Fruit fly (Drosophila melanogaster) whole organism, embryonic: ENCODE data around the gene loqs.

Source experiments
- CG10959 ChIP-seq: fragments of 200-800 bp; sonication (Bioruptor generic); IDR thresholded peaks from 2 replicates; pipeline ENCODE4 v1.3.6; 2022; ENCODE audit warnings: missing biosample characterization, missing genetic modification characterization
- CG10979 ChIP-seq: fragments of 200-800 bp; sonication (Bioruptor generic); optimal IDR thresholded peaks from 2 replicates; lab custom pipeline; 2018; ENCODE audit warnings: missing biosample characterization, mild to moderate bottlenecking, missing genetic modification characterization, moderate library complexity
- CG11560 ChIP-seq: fragments of 200-800 bp; sonication (Bioruptor generic); IDR thresholded peaks from 3 replicates; pipeline ENCODE4 v1.3.6; 2022; ENCODE audit warnings: missing biosample characterization, missing genetic modification characterization
- CG11696 ChIP-seq: fragments of 200-800 bp; sonication (Bioruptor generic); IDR thresholded peaks from 2 replicates; pipeline ENCODE4 v1.3.6; 2022; ENCODE audit warnings: missing biosample characterization, missing genetic modification characterization
- CG12236 ChIP-seq: fragments of 200-800 bp; sonication (Bioruptor generic); optimal IDR thresholded peaks from 2 replicates; lab custom pipeline; 2016; ENCODE audit warnings: missing biosample characterization, missing genetic modification characterization
- CG1233 ChIP-seq: fragments of 200-800 bp; sonication (Bioruptor generic); optimal IDR thresholded peaks from 4 replicates; lab custom pipeline; 2018; ENCODE audit warnings: missing biosample characterization, mild to moderate bottlenecking, missing genetic modification characterization
- CG15479 ChIP-seq: fragments of 200-800 bp; sonication (Bioruptor generic); optimal IDR thresholded peaks from 3 replicates; lab custom pipeline; 2019; ENCODE audit warnings: missing biosample characterization, mild to moderate bottlenecking, missing genetic modification characterization, moderate library complexity
- CG17829 ChIP-seq: fragments of 200-800 bp; optimal IDR thresholded peaks from 2 replicates; lab custom pipeline; 2019; ENCODE audit warnings: missing biosample characterization, mild to moderate bottlenecking, missing genetic modification characterization, moderate library complexity
- CG2889 ChIP-seq: fragments of 200-800 bp; sonication (Bioruptor generic); IDR thresholded peaks from 3 replicates; pipeline ENCODE4 v1.3.6; 2022; ENCODE audit warnings: missing biosample characterization, missing genetic modification characterization
- CG30403 ChIP-seq: fragments of 200-800 bp; sonication (Bioruptor generic); optimal IDR thresholded peaks from 3 replicates; lab custom pipeline; 2016; ENCODE audit warnings: missing biosample characterization, missing genetic modification characterization
- CG32772 ChIP-seq: fragments of 200-800 bp; sonication (Bioruptor generic); IDR thresholded peaks from 2 replicates; pipeline ENCODE4 v1.3.6; 2022; ENCODE audit warnings: missing biosample characterization, missing genetic modification characterization
- CG34224 ChIP-seq: fragments of 200-800 bp; sonication (Bioruptor generic); IDR thresholded peaks from 3 replicates; pipeline ENCODE4 v1.3.6; 2022; ENCODE audit warnings: missing biosample characterization, missing genetic modification characterization; ENCODE audit not compliant: partially characterized antibody
- CG3995 ChIP-seq: fragments of 200-800 bp; sonication (Bioruptor generic); optimal IDR thresholded peaks from 3 replicates; lab custom pipeline; 2016; ENCODE audit warnings: missing biosample characterization, missing genetic modification characterization
- CG4328 ChIP-seq: fragments of 200-800 bp; sonication (Bioruptor generic); optimal IDR thresholded peaks from 3 replicates; lab custom pipeline; 2017; ENCODE audit warnings: missing biosample characterization, missing genetic modification reagents, missing genetic modification characterization
- CG4424 ChIP-seq: fragments of 200-800 bp; sonication (Bioruptor generic); optimal IDR thresholded peaks from 3 replicates; lab custom pipeline; 2016; ENCODE audit warnings: missing biosample characterization, missing genetic modification characterization
- CG6765 ChIP-seq: fragments of 200-800 bp; sonication (Bioruptor generic); optimal IDR thresholded peaks from 3 replicates; lab custom pipeline; 2017; ENCODE audit warnings: missing biosample characterization, mild to moderate bottlenecking, missing genetic modification characterization
- CG6791 ChIP-seq: fragments of 200-800 bp; sonication (Bioruptor generic); IDR thresholded peaks from 3 replicates; pipeline ENCODE4 v1.3.6; 2022; ENCODE audit warnings: missing biosample characterization, missing genetic modification characterization; ENCODE audit not compliant: partially characterized antibody
- CG6854 ChIP-seq: fragments of 200-800 bp; sonication (Bioruptor generic); optimal IDR thresholded peaks from 3 replicates; lab custom pipeline; 2017; ENCODE audit warnings: missing biosample characterization, mild to moderate bottlenecking, missing genetic modification characterization
- CG8089 ChIP-seq: fragments of 200-800 bp; sonication (Bioruptor generic); optimal IDR thresholded peaks from 3 replicates; lab custom pipeline; 2016; ENCODE audit warnings: missing biosample characterization, missing genetic modification characterization
- Doc2 ChIP-seq: fragments of 200-800 bp; sonication (Bioruptor generic); IDR thresholded peaks from 2 replicates; pipeline ENCODE4 v1.3.6; 2022; ENCODE audit warnings: missing biosample characterization, missing genetic modification characterization
- ERR ChIP-seq: fragments of 200-800 bp; sonication (Bioruptor generic); optimal IDR thresholded peaks from 2 replicates; lab custom pipeline; 2016; ENCODE audit warnings: missing biosample characterization, missing genetic modification characterization
- Ets97D ChIP-seq: fragments of 200-800 bp; sonication (Bioruptor generic); optimal IDR thresholded peaks from 3 replicates; lab custom pipeline; 2016; ENCODE audit warnings: missing biosample characterization, missing genetic modification characterization
- Fer3 ChIP-seq: fragments of 200-800 bp; sonication (Bioruptor generic); optimal IDR thresholded peaks from 2 replicates; lab custom pipeline; 2018; ENCODE audit warnings: missing biosample characterization, mild to moderate bottlenecking, missing genetic modification characterization, moderate library complexity
- H2.0 ChIP-seq: fragments of 200-800 bp; sonication (Bioruptor generic); IDR thresholded peaks from 2 replicates; pipeline ENCODE4 v1.3.6; 2022; ENCODE audit warnings: missing biosample characterization, missing genetic modification characterization
- MESR4 ChIP-seq: fragments of 200-800 bp; sonication (Bioruptor generic); optimal IDR thresholded peaks from 2 replicates; lab custom pipeline; 2018; ENCODE audit warnings: missing biosample characterization, mild to moderate bottlenecking, missing genetic modification characterization, moderate library complexity
- Mes4 ChIP-seq: fragments of 200-800 bp; sonication (Bioruptor generic); optimal IDR thresholded peaks from 2 replicates; lab custom pipeline; 2016; ENCODE audit warnings: missing biosample characterization, missing genetic modification characterization
- Opbp ChIP-seq: fragments of 200-800 bp; sonication (Bioruptor generic); IDR thresholded peaks from 3 replicates; pipeline ENCODE4 v1.3.6; 2022; ENCODE audit warnings: missing biosample characterization, missing genetic modification characterization; ENCODE audit not compliant: partially characterized antibody
- Vsx1 ChIP-seq: fragments of 200-800 bp; sonication (Bioruptor generic); optimal IDR thresholded peaks from 2 replicates; lab custom pipeline; 2017; ENCODE audit warnings: missing biosample characterization, mild to moderate bottlenecking, missing genetic modification characterization, missing genetic modification reagents
- abd-A ChIP-seq: fragments of 200-800 bp; sonication (Bioruptor generic); optimal IDR thresholded peaks from 3 replicates; lab custom pipeline; 2019; ENCODE audit warnings: missing biosample characterization, mild to moderate bottlenecking, missing genetic modification characterization, moderate library complexity
- amos ChIP-seq: fragments of 200-800 bp; sonication (Bioruptor generic); IDR thresholded peaks from 2 replicates; pipeline ENCODE4 v1.3.6; 2022; ENCODE audit warnings: missing biosample characterization, missing genetic modification characterization; ENCODE audit not compliant: partially characterized antibody
- chif ChIP-seq, 2 experiments: fragments of 200-800 bp; sonication (Bioruptor generic); optimal IDR thresholded peaks; 3 replicates each; lab custom pipeline; 2016; ENCODE audit warnings: missing biosample characterization in 2 of 2, missing genetic modification characterization in 2 of 2
- chm ChIP-seq: fragments of 200-800 bp; sonication (Bioruptor generic); IDR thresholded peaks from 2 replicates; pipeline ENCODE4 v1.3.6; 2022; ENCODE audit warnings: missing biosample characterization, missing genetic modification characterization
- cwo ChIP-seq: fragments of 200-800 bp; sonication (Bioruptor generic); optimal IDR thresholded peaks from 3 replicates; lab custom pipeline; 2017; ENCODE audit warnings: missing biosample characterization, missing genetic modification characterization, mild to moderate bottlenecking, moderate library complexity, missing genetic modification reagents
- dmrt11E ChIP-seq: fragments of 200-800 bp; sonication (Bioruptor generic); optimal IDR thresholded peaks from 3 replicates; lab custom pipeline; 2018; ENCODE audit warnings: missing biosample characterization, mild to moderate bottlenecking, missing genetic modification characterization, moderate library complexity
- ems ChIP-seq: fragments of 200-800 bp; sonication (Bioruptor generic); optimal IDR thresholded peaks from 3 replicates; lab custom pipeline; 2016; ENCODE audit warnings: missing biosample characterization, missing genetic modification characterization
- en ChIP-seq: fragments of 200-800 bp; sonication (Bioruptor generic); optimal IDR thresholded peaks from 2 replicates; lab custom pipeline; 2016; ENCODE audit warnings: missing biosample characterization, missing genetic modification characterization
- esg ChIP-seq: fragments of 200-800 bp; sonication (Bioruptor generic); conservative IDR thresholded peaks from 2 replicates; pipeline ENCODE4 v1.3.6; 2022; ENCODE audit warnings: missing biosample characterization, missing genetic modification characterization
- fd102C ChIP-seq: fragments of 200-800 bp; sonication (Bioruptor generic); optimal IDR thresholded peaks from 2 replicates; lab custom pipeline; 2018; ENCODE audit warnings: missing biosample characterization, mild to moderate bottlenecking, missing genetic modification characterization, moderate library complexity
- gce ChIP-seq: fragments of 200-800 bp; sonication (Bioruptor generic); IDR thresholded peaks from 3 replicates; pipeline ENCODE4 v1.3.6; 2022; ENCODE audit warnings: missing biosample characterization, missing genetic modification characterization
- gcm ChIP-seq: fragments of 200-800 bp; sonication (Bioruptor generic); optimal IDR thresholded peaks from 2 replicates; lab custom pipeline; 2019; ENCODE audit warnings: missing biosample characterization, mild to moderate bottlenecking, missing genetic modification characterization, moderate library complexity
- gro ChIP-seq: fragments of 200-800 bp; sonication (Bioruptor generic); optimal IDR thresholded peaks from 2 replicates; lab custom pipeline; 2016; ENCODE audit warnings: missing biosample characterization, missing genetic modification characterization
- insv ChIP-seq, 2 experiments: fragments of 200-800 bp; sonication (Bioruptor generic); optimal IDR thresholded peaks; 3 replicates each; lab custom pipeline; 2016 to 2018; ENCODE audit warnings: missing biosample characterization in 2 of 2, missing genetic modification characterization in 2 of 2
- jumu ChIP-seq: fragments of 200-800 bp; sonication (Bioruptor generic); optimal IDR thresholded peaks from 3 replicates; lab custom pipeline; 2016; ENCODE audit warnings: missing biosample characterization, missing genetic modification characterization
- knrl ChIP-seq: fragments of 200-800 bp; sonication (Bioruptor generic); IDR thresholded peaks from 3 replicates; pipeline ENCODE4 v1.3.6; 2022; ENCODE audit warnings: missing biosample characterization, missing genetic modification characterization; ENCODE audit not compliant: partially characterized antibody
- nom ChIP-seq: fragments of 200-800 bp; sonication (Bioruptor generic); optimal IDR thresholded peaks from 2 replicates; lab custom pipeline; 2017; ENCODE audit warnings: missing biosample characterization, missing genetic modification characterization, mild to moderate bottlenecking, moderate library complexity, missing genetic modification reagents
- peb ChIP-seq: fragments of 200-800 bp; sonication (Bioruptor generic); IDR thresholded peaks from 2 replicates; pipeline ENCODE4 v1.3.6; 2022; ENCODE audit warnings: missing biosample characterization, missing genetic modification characterization
- prd ChIP-seq, 3 experiments: fragments of >200 bp in 2 of 3; fragments of 200-800 bp in 1 of 3; sonication (Bioruptor generic) in 1 of 3; optimal IDR thresholded peaks in 2 of 3; IDR thresholded peaks in 1 of 3; 2 replicates in 2 of 3; 3 replicates in 1 of 3; pipeline versions ENCODE4 v1.3.6 to Lab custom; 2017 to 2022; ENCODE audit warnings: missing biosample characterization in 1 of 3, missing genetic modification characterization in 1 of 3
- tgo ChIP-seq: fragments of 200-800 bp; sonication (Bioruptor generic); IDR thresholded peaks from 3 replicates; pipeline ENCODE4 v1.3.6; 2022; ENCODE audit warnings: missing biosample characterization, missing genetic modification characterization
- trem ChIP-seq: fragments of 200-800 bp; optimal IDR thresholded peaks from 3 replicates; lab custom pipeline; 2019; ENCODE audit warnings: missing biosample characterization, mild to moderate bottlenecking, missing genetic modification characterization, moderate library complexity
- tup ChIP-seq: fragments of 200-800 bp; sonication (Bioruptor generic); optimal IDR thresholded peaks from 2 replicates; lab custom pipeline; 2016; ENCODE audit warnings: missing biosample characterization, mild to moderate bottlenecking, missing genetic modification characterization, moderate library complexity

The loqs gene

DNA sequence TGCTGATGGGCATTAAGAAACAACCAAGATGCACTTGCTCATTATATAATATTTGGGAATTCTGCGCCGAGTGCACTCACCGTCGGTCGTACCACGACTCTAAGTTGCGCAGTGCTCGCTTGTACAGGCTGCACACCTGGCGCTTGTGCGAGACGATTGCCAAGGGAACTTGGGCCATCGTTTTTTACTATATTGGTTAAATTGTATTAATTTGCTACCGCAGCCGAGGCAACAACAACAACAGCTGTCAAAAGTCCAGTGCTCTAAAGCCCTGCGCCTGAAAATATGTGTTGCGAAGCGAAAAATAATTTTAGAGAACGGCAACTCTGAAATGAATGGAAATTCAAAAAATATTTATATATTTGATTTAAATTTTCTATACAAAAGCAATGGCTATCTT is 11.7 kb upstream of the loqs start, which contains the start of gene ND-B22 (continued):
- no peak for TF ChIP-seq CG10959 (GFP tag; lab: Robert Waterston, UW)
- peak; percentile 26 for TF ChIP-seq CG4424 (GFP tag; lab: Kevin White, UChicago)
- no peak for TF ChIP-seq CG11560 (tag; lab: Robert Waterston, UW)
- TF ChIP-seq nom, result peak; percentile 37
- no peak for TF ChIP-seq Mes4
- peak; percentile 30; the same call in 1 of the 2 replicates for TF ChIP-seq amos (GFP tag; lab: Robert Waterston, UW)
- TF ChIP-seq peb (GFP tag; lab: Robert Waterston, UW), result no peak
- TF ChIP-seq CG2889 (GFP tag; lab: Robert Waterston, UW), result no peak
- no peak for TF ChIP-seq CG12236
- TF ChIP-seq Opbp (GFP tag; lab: Robert Waterston, UW), result peak; percentile 55; the same call in 2 of the 3 replicates
- peak; percentile 71 for TF ChIP-seq Ets97D (GFP tag; lab: Kevin White, UChicago)
- TF ChIP-seq CG15479, result no peak
- TF ChIP-seq CG3995 (GFP tag; lab: Kevin White, UChicago), result peak; percentile 32
- no peak for TF ChIP-seq knrl
- TF ChIP-seq ems, result peak; percentile 26
- peak; percentile 90 for TF ChIP-seq MESR4 (GFP tag; lab: Kevin White, UChicago)
- TF ChIP-seq CG34224, result peak; percentile 52; the same call in 1 of the 3 replicates
- no peak for TF ChIP-seq chm (GFP tag; lab: Robert Waterston, UW)
- no peak for TF ChIP-seq jumu (GFP tag; lab: Kevin White, UChicago)
- TF ChIP-seq CG17829 (tag; lab: Kevin White, UChicago), result peak; percentile 31
- no peak for TF ChIP-seq en (GFP tag; lab: Kevin White, UChicago)
- TF ChIP-seq CG10979 (tag; lab: Kevin White, UChicago), result peak; percentile 22
- TF ChIP-seq gro (GFP tag; lab: Kevin White, UChicago), result peak; percentile 32
- no peak for TF ChIP-seq fd102C
- peak; percentile 10 for TF ChIP-seq dmrt11E (tag; lab: Kevin White, UChicago)
- TF ChIP-seq CG6791 (GFP tag; lab: Robert Waterston, UW), result 0 out of 3 replicates have a peak, but pooled peaks have one; percentile 41
- TF ChIP-seq CG32772 (GFP tag; lab: Robert Waterston, UW), result no peak
- TF ChIP-seq prd (optimal IDR thresholded peaks at IDR 0.05; lab: Kevin White, UChicago), result no peak
- TF ChIP-seq prd (GFP tag; IDR thresholded peaks at IDR 0.05; lab: Robert Waterston, UW), result 0 out of 3 replicates have a peak, but pooled peaks have one; percentile 7
- TF ChIP-seq gcm (GFP tag; lab: Kevin White, UChicago), result no peak
- TF ChIP-seq tup (GFP tag; lab: Kevin White, UChicago), result peak; percentile 5
- peak; percentile 50 for TF ChIP-seq H2.0 (GFP tag; lab: Robert Waterston, UW)
- TF ChIP-seq trem (tag; lab: Kevin White, UChicago), result peak; percentile 39
- no peak for TF ChIP-seq gce (GFP tag; lab: Robert Waterston, UW)
- TF ChIP-seq CG8089 (GFP tag; lab: Kevin White, UChicago), result no peak
- no peak for TF ChIP-seq CG6765 (GFP tag; lab: Kevin White, UChicago)
- TF ChIP-seq CG1233 (GFP tag; lab: Kevin White, UChicago), result peak; percentile 39
- no peak for TF ChIP-seq CG11696 (GFP tag; lab: Robert Waterston, UW)
- TF ChIP-seq abd-A (tag; lab: Kevin White, UChicago), result no peak
- peak; percentile 31 for TF ChIP-seq Fer3 (tag; lab: Kevin White, UChicago)
- no peak for TF ChIP-seq cwo (GFP tag; lab: Kevin White, UChicago)
- no peak for TF ChIP-seq ERR (GFP tag; lab: Kevin White, UChicago)
- no peak for TF ChIP-seq Doc2 (GFP tag; lab: Robert Waterston, UW)
- no peak for TF ChIP-seq CG4328 (GFP tag; lab: Kevin White, UChicago)
- no peak for TF ChIP-seq esg (GFP tag; lab: Robert Waterston, UW)
- peak; percentile 33 for TF ChIP-seq Vsx1 (GFP tag; lab: Kevin White, UChicago)
- no peak for TF ChIP-seq insv (GFP tag; optimal IDR thresholded peaks at IDR 0.05; lab: Kevin White, UChicago)
- TF ChIP-seq CG6854 (GFP tag; lab: Kevin White, UChicago), result no peak
- no peak for TF ChIP-seq tgo (GFP tag; lab: Robert Waterston, UW)
- peak in 1 of 2 experiments; percentile 2 for TF ChIP-seq chif (GFP tag; optimal IDR thresholded peaks at IDR 0.05; lab: Kevin White, UChicago)
- TF ChIP-seq CG30403 (GFP tag; lab: Kevin White, UChicago), result peak; percentile 58
